Fruit fly (Drosophila melanogaster): ENCODE measurements around the gene CG34435.

The CG34435 gene

dm6 chrX:5638588-5638987, 24.3 kb upstream of the CG34435 start (continued):
- TF ChIP-seq CG4318 (GFP tag; optimal IDR thresholded peaks at IDR 0.05) (no peak), spab (GFP tag; optimal IDR thresholded peaks at IDR 0.05) (no peak), CG6163 (GFP tag; IDR thresholded peaks at IDR 0.05) (peak; percentile 76), Eip78C (GFP tag) (peak; percentile 73), Ets96B (tag; optimal IDR thresholded peaks at IDR 0.05) (peak; percentile 35), topi (GFP tag; optimal IDR thresholded peaks at IDR 0.05) (peak; percentile 15), CG3919 (GFP tag; optimal IDR thresholded peaks at IDR 0.05) (peak; percentile 28), Ets21C (GFP tag; optimal IDR thresholded peaks at IDR 0.05) (no peak), cyc (GFP tag; optimal IDR thresholded peaks at IDR 0.05) (peak; percentile 26), CG10669 (GFP tag; optimal IDR thresholded peaks at IDR 0.05) (peak; percentile 33), CG9139 (GFP tag; optimal IDR thresholded peaks at IDR 0.05) (no peak), Smox (GFP tag; optimal IDR thresholded peaks at IDR 0.05) (no peak), CG7368 (GFP tag; optimal IDR thresholded peaks at IDR 0.05) (peak; percentile 25), Gug (GFP tag; IDR thresholded peaks at IDR 0.05) (peak; percentile 64), CG11294 (GFP tag; IDR thresholded peaks at IDR 0.05) (peak; percentile 33; the same call in 1 of the 2 replicates), salr (GFP tag; optimal IDR thresholded peaks at IDR 0.05) (no peak), ss (GFP tag; optimal IDR thresholded peaks at IDR 0.05) (no peak), eg (GFP tag; IDR thresholded peaks at IDR 0.05) (peak; percentile 79), Blimp-1 (GFP tag; optimal IDR thresholded peaks at IDR 0.05) (no peak)

- no peak for TF ChIP-seq CG1621 (tag; optimal IDR thresholded peaks at IDR 0.05)
- no peak for TF ChIP-seq CG8119 (GFP tag; IDR thresholded peaks at IDR 0.05)
- TF ChIP-seq CG8319 (GFP tag; optimal IDR thresholded peaks at IDR 0.05) = no peak
- TF ChIP-seq CG6163 (GFP tag; IDR thresholded peaks at IDR 0.05) = no peak
- no peak for TF ChIP-seq achi (GFP tag; optimal IDR thresholded peaks at IDR 0.05)
- TF ChIP-seq Hr39 (GFP tag; optimal IDR thresholded peaks at IDR 0.05) = no peak
- no peak for TF ChIP-seq lz (GFP tag; optimal IDR thresholded peaks at IDR 0.05)
- no peak for TF ChIP-seq topi (GFP tag; optimal IDR thresholded peaks at IDR 0.05)
- TF ChIP-seq CG8632 (GFP tag; optimal IDR thresholded peaks at IDR 0.05) = no peak
- TF ChIP-seq acj6 (GFP tag; optimal IDR thresholded peaks at IDR 0.05) = no peak
- TF ChIP-seq CG4318 (GFP tag; optimal IDR thresholded peaks at IDR 0.05) = no peak
- TF ChIP-seq CG11902 (GFP tag; optimal IDR thresholded peaks at IDR 0.05) = no peak
- TF ChIP-seq Hr38 (GFP tag; optimal IDR thresholded peaks at IDR 0.05) = no peak
- no peak for TF ChIP-seq CG10669 (GFP tag; optimal IDR thresholded peaks at IDR 0.05)
Measured at dm6 chrX:5637543-5637942, 23.3 kb upstream of the CG34435 start.

dm6 chrX:5636529-5637099, 22.3 kb upstream of the CG34435 start:
- no peak for TF ChIP-seq CG1621 (tag; optimal IDR thresholded peaks at IDR 0.05)
- TF ChIP-seq CG8632 (GFP tag; optimal IDR thresholded peaks at IDR 0.05) = no peak
- no peak for TF ChIP-seq Sox14 (GFP tag; optimal IDR thresholded peaks at IDR 0.05)
- no peak for TF ChIP-seq topi (GFP tag; optimal IDR thresholded peaks at IDR 0.05)
- TF ChIP-seq CG6276 (GFP tag; optimal IDR thresholded peaks at IDR 0.05) = no peak
- no peak for TF ChIP-seq spab (GFP tag; optimal IDR thresholded peaks at IDR 0.05)
- TF ChIP-seq CG4318 (GFP tag; optimal IDR thresholded peaks at IDR 0.05) = no peak
- no peak for TF ChIP-seq Met (GFP tag; optimal IDR thresholded peaks at IDR 0.05)
- no peak for TF ChIP-seq dsx (GFP tag; optimal IDR thresholded peaks at IDR 0.05; ENCODE audit: poor library complexity, severe bottlenecking)
- no peak for TF ChIP-seq Sox15 (GFP tag; optimal IDR thresholded peaks at IDR 0.05)
- no peak for TF ChIP-seq CG6808 (GFP tag; optimal IDR thresholded peaks at IDR 0.05)
- no peak for TF ChIP-seq Eip93F (GFP tag; optimal IDR thresholded peaks at IDR 0.05)
- no peak for TF ChIP-seq Ets96B (tag; optimal IDR thresholded peaks at IDR 0.05)
- TF ChIP-seq dac (GFP tag; optimal IDR thresholded peaks at IDR 0.05) = no peak
- TF ChIP-seq esn (GFP tag; optimal IDR thresholded peaks at IDR 0.05) = no peak
- TF ChIP-seq CG31627 (GFP tag; optimal IDR thresholded peaks at IDR 0.05) = no peak
- TF ChIP-seq CG3032 (tag; optimal IDR thresholded peaks at IDR 0.05) = no peak
- TF ChIP-seq CG11762 (GFP tag; optimal IDR thresholded peaks at IDR 0.05; ENCODE audit: insufficient read depth) = no peak
- TF ChIP-seq Sox102F (GFP tag; optimal IDR thresholded peaks at IDR 0.05) = no peak
- no peak for TF ChIP-seq eg (GFP tag; IDR thresholded peaks at IDR 0.05)
